Fruit fly (Drosophila melanogaster) whole organism, embryonic: ENCODE results near the gene mask.

Experiments used
- Bdp1 ChIP-seq: fragments of 200-800 bp; sonication (Bioruptor generic); optimal IDR thresholded peaks from 3 replicates; lab custom pipeline; 2016; ENCODE audit warnings: missing biosample characterization, missing genetic modification characterization
- Bgb ChIP-seq: fragments of 200-800 bp; sonication (Bioruptor generic); IDR thresholded peaks from 2 replicates; pipeline ENCODE4 v1.3.6; 2022; ENCODE audit warnings: missing biosample characterization, missing genetic modification characterization; ENCODE audit not compliant: partially characterized antibody
- CG10147 ChIP-seq: fragments of 200-800 bp; sonication (Bioruptor generic); optimal IDR thresholded peaks from 2 replicates; lab custom pipeline; 2019; ENCODE audit warnings: missing biosample characterization, mild to moderate bottlenecking, missing genetic modification characterization, moderate library complexity
- CG12391 ChIP-seq: fragments of 200-800 bp; sonication (Bioruptor generic); optimal IDR thresholded peaks from 3 replicates; lab custom pipeline; 2018; ENCODE audit warnings: missing biosample characterization, mild to moderate bottlenecking, missing genetic modification characterization, moderate library complexity
- CG14014 ChIP-seq: fragments of 200-800 bp; sonication (Bioruptor generic); IDR thresholded peaks from 2 replicates; pipeline ENCODE4 v1.3.6; 2022; ENCODE audit warnings: missing biosample characterization, missing genetic modification characterization
- CG14050 ChIP-seq: fragments of 200-800 bp; sonication (Bioruptor generic); IDR thresholded peaks from 3 replicates; pipeline ENCODE4 v1.3.6; 2022; ENCODE audit warnings: missing biosample characterization, missing genetic modification characterization
- CG15011 ChIP-seq: fragments of 200-800 bp; sonication (Bioruptor generic); optimal IDR thresholded peaks from 3 replicates; lab custom pipeline; 2018; ENCODE audit warnings: missing biosample characterization, mild to moderate bottlenecking, missing genetic modification characterization
- CG15601 ChIP-seq: fragments of 200-800 bp; sonication (Bioruptor generic); optimal IDR thresholded peaks from 3 replicates; lab custom pipeline; 2019; ENCODE audit warnings: missing biosample characterization, mild to moderate bottlenecking, missing genetic modification characterization, moderate library complexity
- CG17361 ChIP-seq: fragments of 200-800 bp; sonication (Bioruptor generic); IDR thresholded peaks from 3 replicates; pipeline ENCODE4 v1.3.6; 2022; ENCODE audit warnings: missing biosample characterization, missing genetic modification characterization
- CG17568 ChIP-seq: fragments of 200-800 bp; sonication (Bioruptor generic); optimal IDR thresholded peaks from 2 replicates; lab custom pipeline; 2018; ENCODE audit warnings: missing biosample characterization, mild to moderate bottlenecking, missing genetic modification characterization, moderate library complexity
- CG1832 ChIP-seq: fragments of 200-800 bp; sonication (Bioruptor generic); optimal IDR thresholded peaks from 2 replicates; lab custom pipeline; 2017; ENCODE audit warnings: missing biosample characterization, mild to moderate bottlenecking, missing genetic modification characterization, inconsistent platforms
- CG2129 ChIP-seq: fragments of 200-800 bp; sonication (Bioruptor generic); IDR thresholded peaks from 2 replicates; pipeline ENCODE4 v1.3.6; 2022; ENCODE audit warnings: missing biosample characterization, missing genetic modification characterization; ENCODE audit not compliant: partially characterized antibody
- CG2202 ChIP-seq: fragments of 200-800 bp; sonication (Bioruptor generic); optimal IDR thresholded peaks from 2 replicates; lab custom pipeline; 2018; ENCODE audit warnings: missing biosample characterization, mild to moderate bottlenecking, missing genetic modification characterization
- CG34376 ChIP-seq: fragments of 200-800 bp; sonication (Bioruptor generic); optimal IDR thresholded peaks from 2 replicates; lab custom pipeline; 2018; ENCODE audit warnings: missing biosample characterization, mild to moderate bottlenecking, missing genetic modification characterization
- CG34422 ChIP-seq: fragments of 200-800 bp; sonication (Bioruptor generic); IDR thresholded peaks from 3 replicates; pipeline ENCODE4 v1.3.6; 2022; ENCODE audit warnings: missing biosample characterization, missing genetic modification characterization
- CG6654 ChIP-seq: fragments of 200-800 bp; sonication (Bioruptor generic); optimal IDR thresholded peaks from 2 replicates; lab custom pipeline; 2017; ENCODE audit warnings: missing biosample characterization, mild to moderate bottlenecking, missing genetic modification characterization
- CG8359 ChIP-seq: fragments of 200-800 bp; sonication (Bioruptor generic); optimal IDR thresholded peaks from 2 replicates; lab custom pipeline; 2017; ENCODE audit warnings: missing biosample characterization, mild to moderate bottlenecking, missing genetic modification characterization, borderline replicate concordance
- CG8478 ChIP-seq: fragments of >200 bp; optimal IDR thresholded peaks from 2 replicates; lab custom pipeline; 2018
- CG9932 ChIP-seq: fragments of 200-800 bp; sonication (Bioruptor generic); IDR thresholded peaks from 2 replicates; pipeline ENCODE4 v1.3.6; 2022; ENCODE audit warnings: missing biosample characterization, missing genetic modification characterization
- D19B ChIP-seq: fragments of 200-800 bp; sonication (Bioruptor generic); optimal IDR thresholded peaks from 2 replicates; lab custom pipeline; 2017; ENCODE audit warnings: missing biosample characterization, mild to moderate bottlenecking, missing genetic modification characterization
- Drgx ChIP-seq: fragments of 200-800 bp; sonication (Bioruptor generic); IDR thresholded peaks from 2 replicates; pipeline ENCODE4 v1.3.6; 2022; ENCODE audit warnings: missing biosample characterization, missing genetic modification characterization
- Elba2 ChIP-seq: fragments of 200-800 bp; sonication (Bioruptor generic); optimal IDR thresholded peaks from 3 replicates; lab custom pipeline; 2016; ENCODE audit warnings: missing biosample characterization, missing genetic modification characterization
- Gug ChIP-seq: fragments of 200-800 bp; sonication (Bioruptor generic); IDR thresholded peaks from 4 replicates; pipeline ENCODE4 v1.3.6; 2022; ENCODE audit warnings: missing biosample characterization, missing genetic modification characterization
- HLH3B ChIP-seq: fragments of 200-800 bp; sonication (Bioruptor generic); IDR thresholded peaks from 2 replicates; pipeline ENCODE4 v1.3.6; 2022; ENCODE audit warnings: missing biosample characterization, missing genetic modification characterization
- Hr39 ChIP-seq: fragments of >200 bp; optimal IDR thresholded peaks from 2 replicates; lab custom pipeline; 2017
- Hsf ChIP-seq: fragments of 200-800 bp; sonication (Bioruptor generic); optimal IDR thresholded peaks from 3 replicates; lab custom pipeline; 2016; ENCODE audit warnings: missing biosample characterization, missing genetic modification characterization
- MESR4 ChIP-seq: fragments of 200-800 bp; sonication (Bioruptor generic); optimal IDR thresholded peaks from 2 replicates; lab custom pipeline; 2018; ENCODE audit warnings: missing biosample characterization, mild to moderate bottlenecking, missing genetic modification characterization, moderate library complexity
- Neu2 ChIP-seq: fragments of 200-800 bp; sonication (Bioruptor generic); optimal IDR thresholded peaks from 3 replicates; lab custom pipeline; 2016; ENCODE audit warnings: missing biosample characterization, missing genetic modification characterization, borderline replicate concordance
- Nf-YB ChIP-seq: fragments of 200-800 bp; sonication (Bioruptor generic); optimal IDR thresholded peaks from 3 replicates; lab custom pipeline; 2019; ENCODE audit warnings: missing biosample characterization, mild to moderate bottlenecking, missing genetic modification characterization, moderate library complexity
- Scr ChIP-seq: fragments of 200-800 bp; sonication (Bioruptor generic); IDR thresholded peaks from 2 replicates; pipeline ENCODE4 v1.3.6; 2022; ENCODE audit warnings: missing biosample characterization, missing genetic modification characterization; ENCODE audit not compliant: partially characterized antibody
- Xrp1 ChIP-seq: fragments of 200-800 bp; sonication (Bioruptor generic); IDR thresholded peaks from 2 replicates; pipeline ENCODE4 v1.3.6; 2022; ENCODE audit warnings: missing biosample characterization, missing genetic modification characterization
- ab ChIP-seq: fragments of 200-800 bp; sonication (Bioruptor generic); optimal IDR thresholded peaks from 2 replicates; lab custom pipeline; 2016; ENCODE audit warnings: missing biosample characterization, missing genetic modification characterization
- ci ChIP-seq: fragments of 200-800 bp; sonication (Bioruptor generic); IDR thresholded peaks from 3 replicates; pipeline ENCODE4 v1.3.6; 2022; ENCODE audit warnings: missing biosample characterization, missing genetic modification characterization
- ewg ChIP-seq: fragments of 200-800 bp; sonication (Bioruptor generic); optimal IDR thresholded peaks from 3 replicates; lab custom pipeline; 2017; ENCODE audit warnings: mild to moderate bottlenecking, missing biosample characterization, missing genetic modification reagents, missing genetic modification characterization
- fu2 ChIP-seq: fragments of 200-800 bp; sonication (Bioruptor generic); optimal IDR thresholded peaks from 2 replicates; lab custom pipeline; 2016; ENCODE audit warnings: missing biosample characterization, missing genetic modification characterization
- gem ChIP-seq: fragments of 200-800 bp; sonication (Bioruptor generic); optimal IDR thresholded peaks from 2 replicates; lab custom pipeline; 2019; ENCODE audit warnings: missing biosample characterization, mild to moderate bottlenecking, missing genetic modification characterization, moderate library complexity
- ham ChIP-seq: fragments of 200-800 bp; sonication (Bioruptor generic); IDR thresholded peaks from 2 replicates; pipeline ENCODE4 v1.3.6; 2022; ENCODE audit warnings: missing biosample characterization, missing genetic modification characterization
- hkb ChIP-seq, 2 experiments: fragments of 200-800 bp in 1 of 2; fragments of >200 bp in 1 of 2; sonication (Bioruptor generic) in 1 of 2; IDR thresholded peaks in 1 of 2; optimal IDR thresholded peaks in 1 of 2; 2 replicates each; pipeline versions ENCODE4 v1.3.6 to Lab custom; 2017 to 2022; ENCODE audit warnings: missing biosample characterization in 1 of 2, missing genetic modification characterization in 1 of 2
- insv ChIP-seq, 2 experiments: fragments of 200-800 bp; sonication (Bioruptor generic); optimal IDR thresholded peaks; 3 replicates each; lab custom pipeline; 2016 to 2018; ENCODE audit warnings: missing biosample characterization in 2 of 2, missing genetic modification characterization in 2 of 2
- inv ChIP-seq: fragments of 200-800 bp; sonication (Bioruptor generic); IDR thresholded peaks from 2 replicates; pipeline ENCODE4 v1.3.6; 2022; ENCODE audit warnings: missing biosample characterization, missing genetic modification characterization; ENCODE audit not compliant: partially characterized antibody
- kay ChIP-seq: fragments of 200-800 bp; sonication (Bioruptor generic); optimal IDR thresholded peaks from 2 replicates; lab custom pipeline; 2016; ENCODE audit warnings: missing biosample characterization, missing genetic modification characterization
- knrl ChIP-seq: fragments of 200-800 bp; sonication (Bioruptor generic); IDR thresholded peaks from 3 replicates; pipeline ENCODE4 v1.3.6; 2022; ENCODE audit warnings: missing biosample characterization, missing genetic modification characterization; ENCODE audit not compliant: partially characterized antibody
- lab ChIP-seq: fragments of 200-800 bp; sonication (Bioruptor generic); optimal IDR thresholded peaks from 3 replicates; lab custom pipeline; 2017; ENCODE audit warnings: missing biosample characterization, missing genetic modification characterization, mild to moderate bottlenecking, moderate library complexity, missing genetic modification reagents
- peb ChIP-seq: fragments of 200-800 bp; sonication (Bioruptor generic); IDR thresholded peaks from 2 replicates; pipeline ENCODE4 v1.3.6; 2022; ENCODE audit warnings: missing biosample characterization, missing genetic modification characterization
- pzg ChIP-seq: fragments of 200-800 bp; sonication (Bioruptor generic); optimal IDR thresholded peaks from 3 replicates; lab custom pipeline; 2018; ENCODE audit warnings: missing biosample characterization, mild to moderate bottlenecking, missing genetic modification characterization, moderate library complexity
- seq ChIP-seq: fragments of 200-800 bp; sonication (Bioruptor generic); IDR thresholded peaks from 2 replicates; pipeline ENCODE4 v1.3.6; 2022; ENCODE audit warnings: missing biosample characterization, missing genetic modification characterization
- sisA ChIP-seq: fragments of 200-800 bp; sonication (Bioruptor generic); IDR thresholded peaks from 2 replicates; pipeline ENCODE4 v1.3.6; 2022; ENCODE audit warnings: missing biosample characterization, missing genetic modification characterization
- stc ChIP-seq: fragments of 200-800 bp; sonication (Bioruptor generic); IDR thresholded peaks from 2 replicates; pipeline ENCODE4 v1.3.6; 2022; ENCODE audit warnings: missing biosample characterization, missing genetic modification characterization
- wdn ChIP-seq: fragments of 200-800 bp; sonication (Bioruptor generic); IDR thresholded peaks from 2 replicates; pipeline ENCODE4 v1.3.6; 2022; ENCODE audit warnings: missing biosample characterization, missing genetic modification characterization

The mask gene

DNA sequence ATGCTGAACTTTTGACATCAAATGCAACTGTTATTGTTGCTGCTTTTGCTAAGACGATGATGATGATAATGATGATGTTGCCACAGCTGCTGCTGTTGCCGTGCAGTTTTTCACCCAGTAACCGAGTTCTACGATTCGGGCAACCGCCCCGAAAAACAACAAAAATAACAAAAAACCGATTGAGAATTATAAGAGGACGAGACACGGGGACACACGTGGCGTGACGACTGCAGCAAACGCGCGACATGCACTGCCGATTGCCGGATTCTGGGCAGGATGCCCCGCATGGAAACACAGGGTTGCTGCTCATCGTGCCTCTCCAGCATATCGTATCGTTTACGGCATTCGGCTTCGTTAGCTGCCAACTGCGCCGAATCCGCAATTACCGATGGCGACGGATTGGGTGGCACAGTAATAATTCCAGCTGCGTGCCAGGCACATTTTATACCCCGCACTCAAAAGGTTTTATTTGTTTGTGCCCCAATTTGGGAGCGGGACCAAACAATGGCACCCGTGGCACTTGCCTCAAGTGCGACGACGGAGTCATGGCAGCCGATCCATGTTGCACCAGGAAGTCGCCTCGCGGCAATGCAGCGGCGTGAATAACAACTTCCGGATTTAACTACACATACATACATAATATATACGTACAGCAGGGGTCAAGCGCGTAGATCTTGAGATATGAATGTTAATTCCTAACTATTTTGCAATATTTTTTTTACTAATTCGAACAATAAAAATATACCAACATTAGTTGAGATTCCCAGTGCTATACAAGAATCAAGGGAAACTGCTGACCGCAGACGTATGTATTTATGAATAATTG, 33.4 kb downstream of the mask start (continued):
- TF ChIP-seq Gug (no peak), peb (GFP tag; lab: Robert Waterston, UW) (no peak), Bgb (GFP tag; lab: Robert Waterston, UW) (peak; percentile 17; the same call in 1 of the 2 replicates), CG34376 (GFP tag; lab: Kevin White, UChicago) (no peak), CG17568 (GFP tag; lab: Kevin White, UChicago) (no peak), CG15601 (tag; lab: Kevin White, UChicago) (no peak), ewg (GFP tag; lab: Kevin White, UChicago) (peak; percentile 91), Scr (GFP tag; lab: Robert Waterston, UW) (no peak), ham (GFP tag; lab: Robert Waterston, UW) (no peak), fu2 (GFP tag; lab: Kevin White, UChicago) (no peak), Hsf (GFP tag; lab: Kevin White, UChicago) (no peak), CG14014 (GFP tag; lab: Robert Waterston, UW) (no peak), knrl (GFP tag; lab: Robert Waterston, UW) (no peak), wdn (GFP tag; lab: Robert Waterston, UW) (no peak), inv (GFP tag; lab: Robert Waterston, UW) (peak; percentile 12; the same call in 1 of the 2 replicates), CG8359 (no peak), ab (GFP tag; lab: Kevin White, UChicago) (no peak), Hr39 (lab: Kevin White, UChicago) (no peak), CG15011 (GFP tag; lab: Kevin White, UChicago) (no peak), CG9932 (no peak), Drgx (GFP tag; lab: Robert Waterston, UW) (peak; percentile 17; the same call in 1 of the 2 replicates), hkb (optimal IDR thresholded peaks at IDR 0.05; lab: Kevin White, UChicago) (no peak), hkb (GFP tag; IDR thresholded peaks at IDR 0.05; lab: Robert Waterston, UW) (0 out of 2 replicates have a peak, but pooled peaks have one; percentile 9), lab (GFP tag; lab: Kevin White, UChicago) (peak; percentile 16), Neu2 (GFP tag; lab: Kevin White, UChicago) (no peak), seq (GFP tag; lab: Robert Waterston, UW) (no peak), pzg (peak; percentile 1), CG1832 (GFP tag; lab: Kevin White, UChicago) (no peak), ci (GFP tag; lab: Robert Waterston, UW) (0 out of 3 replicates have a peak, but pooled peaks have one; percentile 11), Elba2 (GFP tag; lab: Kevin White, UChicago) (peak; percentile 4), CG10147 (no peak), HLH3B (GFP tag; lab: Robert Waterston, UW) (no peak), stc (GFP tag; lab: Robert Waterston, UW) (no peak), CG17361 (GFP tag; lab: Robert Waterston, UW) (no peak), D19B (peak; percentile 82), sisA (no peak), CG14050 (no peak), kay (GFP tag; lab: Kevin White, UChicago) (no peak), CG2129 (GFP tag; lab: Robert Waterston, UW) (no peak), CG2202 (tag; lab: Kevin White, UChicago) (no peak), gem (peak; percentile 25), MESR4 (GFP tag; lab: Kevin White, UChicago) (no peak), CG8478 (no peak), Nf-YB (no peak), Xrp1 (peak; percentile 22; the same call in 1 of the 2 replicates), insv (GFP tag; optimal IDR thresholded peaks at IDR 0.05; lab: Kevin White, UChicago) (no peak), CG12391 (tag; lab: Kevin White, UChicago) (no peak), CG6654 (GFP tag; lab: Kevin White, UChicago) (no peak), Bdp1 (peak; percentile 58), CG34422 (GFP tag; lab: Robert Waterston, UW) (no peak)
